Worm (Caenorhabditis elegans) whole organism, young adult: Measurements from ENCODE around the gene W09D6.4.

Source experiments
- B0035.1 ChIP-seq: sonication (generic microtip); optimal IDR thresholded peaks from 2 replicates; lab custom pipeline; 2016; ENCODE audit warnings: missing genetic modification characterization, mild to moderate bottlenecking, missing compliant biosample characterization, missing genotype, missing genetic modification reagents
- B0261.1 ChIP-seq: sonication (generic microtip); optimal IDR thresholded peaks from 2 replicates; lab custom pipeline; 2016; ENCODE audit warnings: mild to moderate bottlenecking, missing genetic modification characterization, moderate library complexity, missing compliant biosample characterization
- B0336.3 ChIP-seq: fragments of 200-800 bp; sonication (Bioruptor generic); IDR thresholded peaks from 2 replicates; pipeline ENCODE4 v1.3.6; 2022; ENCODE audit warnings: missing genetic modification characterization, missing compliant biosample characterization
- C06A6.2 ChIP-seq: fragments of 200-800 bp; sonication (Bioruptor generic); conservative IDR thresholded peaks from 2 replicates; pipeline ENCODE4 v1.3.6; 2022; ENCODE audit warnings: missing genetic modification characterization, missing compliant biosample characterization
- F10E7.11 ChIP-seq: sonication (generic microtip); optimal IDR thresholded peaks from 2 replicates; lab custom pipeline; 2017; ENCODE audit warnings: mild to moderate bottlenecking, missing genetic modification characterization, moderate library complexity, missing compliant biosample characterization
- F33H1.4 ChIP-seq: fragments of 200-800 bp; sonication (Bioruptor generic); IDR thresholded peaks from 2 replicates; pipeline ENCODE4 v1.3.6; 2022; ENCODE audit warnings: missing genetic modification reagents, missing genetic modification characterization, missing compliant biosample characterization
- F39B2.1 ChIP-seq: fragments of 200-800 bp; sonication (Bioruptor generic); IDR thresholded peaks from 2 replicates; pipeline ENCODE4 v1.3.6; 2022; ENCODE audit warnings: missing genetic modification reagents, missing genetic modification characterization, missing compliant biosample characterization
- F52B5.7 ChIP-seq: sonication (generic microtip); optimal IDR thresholded peaks from 2 replicates; lab custom pipeline; 2016; ENCODE audit warnings: mild to moderate bottlenecking, missing genetic modification characterization, missing compliant biosample characterization
- F55B11.4 ChIP-seq: sonication (generic microtip); optimal IDR thresholded peaks from 2 replicates; lab custom pipeline; 2016; ENCODE audit warnings: missing compliant biosample characterization, missing genetic modification characterization, borderline replicate concordance; ENCODE audit not compliant: insufficient read depth
- K11D2.4 ChIP-seq: fragments of 200-800 bp; sonication (Bioruptor generic); IDR thresholded peaks from 2 replicates; pipeline ENCODE4 v1.3.6; 2022; ENCODE audit warnings: missing genetic modification reagents, missing genetic modification characterization, missing compliant biosample characterization
- T26A5.8 ChIP-seq: sonication (generic microtip); optimal IDR thresholded peaks from 2 replicates; lab custom pipeline; 2016; ENCODE audit warnings: missing genetic modification characterization, missing compliant biosample characterization
- Y53G8AR.9 ChIP-seq: fragments of 200-800 bp; sonication (Bioruptor generic); conservative IDR thresholded peaks from 2 replicates; pipeline ENCODE4 v1.3.6; 2022; ENCODE audit warnings: missing genetic modification reagents, missing genetic modification characterization, missing compliant biosample characterization
- ZK185.1 ChIP-seq: sonication (generic microtip); optimal IDR thresholded peaks from 2 replicates; lab custom pipeline; 2016; ENCODE audit warnings: mild to moderate bottlenecking, missing genetic modification characterization, missing compliant biosample characterization; ENCODE audit not compliant: poor library complexity, severe bottlenecking
- aptf-2 ChIP-seq: fragments of 200-800 bp; sonication (Bioruptor generic); conservative IDR thresholded peaks from 2 replicates; pipeline ENCODE4 v1.3.6; 2022; ENCODE audit warnings: missing genetic modification reagents, missing genetic modification characterization, missing compliant biosample characterization
- atf-7 ChIP-seq: sonication (generic microtip); optimal IDR thresholded peaks from 2 replicates; lab custom pipeline; 2017; ENCODE audit warnings: mild to moderate bottlenecking, missing genetic modification characterization, missing compliant biosample characterization
- cebp-1 ChIP-seq, 2 experiments: fragments of 200-800 bp in 1 of 2; sonication (Bioruptor generic) in 1 of 2; sonication (generic microtip) in 1 of 2; IDR thresholded peaks in 1 of 2; optimal IDR thresholded peaks in 1 of 2; 2 replicates each; pipeline versions ENCODE4 v1.3.6 to Lab custom; 2017 to 2022; ENCODE audit warnings: missing compliant biosample characterization in 2 of 2, missing genetic modification characterization in 2 of 2, mild to moderate bottlenecking in 1 of 2, missing genetic modification reagents in 1 of 2, moderate library complexity in 1 of 2
- ceh-100 ChIP-seq: fragments of 200-800 bp; sonication (Bioruptor generic); IDR thresholded peaks from 2 replicates; pipeline ENCODE4 v1.3.6; 2022; ENCODE audit warnings: missing genetic modification reagents, missing genetic modification characterization, missing compliant biosample characterization
- ceh-79 ChIP-seq: sonication (generic microtip); optimal IDR thresholded peaks from 2 replicates; lab custom pipeline; 2017; ENCODE audit warnings: mild to moderate bottlenecking, missing genetic modification characterization, missing compliant biosample characterization
- die-1 ChIP-seq: sonication (generic microtip); optimal IDR thresholded peaks from 2 replicates; lab custom pipeline; 2016; ENCODE audit warnings: missing genotype, mild to moderate bottlenecking, missing genetic modification characterization, missing compliant biosample characterization
- dpff-1 ChIP-seq: sonication (generic microtip); optimal IDR thresholded peaks from 2 replicates; lab custom pipeline; 2017; ENCODE audit warnings: mild to moderate bottlenecking, missing genetic modification characterization, missing compliant biosample characterization
- dpl-1 ChIP-seq: fragments of 150-350 bp; optimal IDR thresholded peaks from 2 replicates; lab custom pipeline; 2014; ENCODE audit warnings: missing biosample characterization, missing genetic modification reagents, missing genetic modification characterization
- ekl-4 ChIP-seq: fragments of 200-800 bp; sonication (Bioruptor generic); IDR thresholded peaks from 2 replicates; pipeline ENCODE4 v1.3.6; 2022; ENCODE audit warnings: missing genetic modification reagents, missing genetic modification characterization, missing compliant biosample characterization
- fkh-3 ChIP-seq: sonication (generic microtip); optimal IDR thresholded peaks from 2 replicates; lab custom pipeline; 2016; ENCODE audit warnings: mild to moderate bottlenecking, missing genetic modification characterization, missing compliant biosample characterization
- hmg-20 ChIP-seq: fragments of 200-800 bp; sonication (Bioruptor generic); IDR thresholded peaks from 2 replicates; pipeline ENCODE4 v1.3.6; 2022; ENCODE audit warnings: missing genetic modification reagents, missing genetic modification characterization, missing compliant biosample characterization
- lin-26 ChIP-seq: fragments of 200-800 bp; sonication (Bioruptor generic); IDR thresholded peaks from 2 replicates; pipeline ENCODE4 v1.3.6; 2022; ENCODE audit warnings: missing genetic modification reagents, missing genetic modification characterization, missing compliant biosample characterization
- lin-35 ChIP-seq, 3 experiments: fragments of 150-350 bp in 2 of 3; sonication (generic microtip) in 1 of 3; optimal IDR thresholded peaks; 2 replicates each; lab custom pipeline; 2014 to 2018; ENCODE audit warnings: missing biosample characterization in 3 of 3, missing genetic modification characterization in 3 of 3, missing genetic modification reagents in 3 of 3
- lin-54 ChIP-seq: fragments of 200-800 bp; sonication (Bioruptor generic); optimal IDR thresholded peaks from 2 replicates; lab custom pipeline; 2018; ENCODE audit warnings: mild to moderate bottlenecking, missing genetic modification characterization, missing compliant biosample characterization
- lir-1 ChIP-seq: fragments of 200-800 bp; sonication (Bioruptor generic); conservative IDR thresholded peaks from 2 replicates; pipeline ENCODE4 v1.3.6; 2022; ENCODE audit warnings: missing genetic modification reagents, missing genetic modification characterization, missing compliant biosample characterization
- lsy-27 ChIP-seq: sonication (generic microtip); optimal IDR thresholded peaks from 2 replicates; lab custom pipeline; 2017; ENCODE audit warnings: missing genetic modification characterization, mild to moderate bottlenecking, missing compliant biosample characterization, antibody characterized with exemption, missing genotype, borderline replicate concordance; ENCODE audit not compliant: insufficient read depth
- madf-10 ChIP-seq: sonication (generic microtip); optimal IDR thresholded peaks from 2 replicates; lab custom pipeline; 2016; ENCODE audit warnings: mild to moderate bottlenecking, missing genetic modification characterization, missing compliant biosample characterization
- madf-8 ChIP-seq: fragments of 200-800 bp; sonication (Bioruptor generic); conservative IDR thresholded peaks from 2 replicates; pipeline ENCODE4 v1.3.6; 2022; ENCODE audit warnings: missing genetic modification reagents, missing genetic modification characterization, missing compliant biosample characterization
- mcd-1 ChIP-seq: fragments of 200-800 bp; sonication (Bioruptor generic); IDR thresholded peaks from 2 replicates; pipeline ENCODE4 v1.3.6; 2022; ENCODE audit warnings: missing genetic modification reagents, missing genetic modification characterization, missing compliant biosample characterization
- mes-4 ChIP-seq: sonication (generic microtip); optimal IDR thresholded peaks from 2 replicates; lab custom pipeline; 2016; ENCODE audit warnings: missing genotype, missing genetic modification characterization, missing compliant biosample characterization
- nfya-2 ChIP-seq: fragments of 200-800 bp; sonication (Bioruptor generic); IDR thresholded peaks from 2 replicates; pipeline ENCODE4 v1.3.6; 2022; ENCODE audit warnings: missing genetic modification reagents, missing genetic modification characterization, missing compliant biosample characterization
- nfyb-1 ChIP-seq: fragments of 200-800 bp; sonication (Bioruptor generic); IDR thresholded peaks from 2 replicates; pipeline ENCODE4 v1.3.6; 2022; ENCODE audit warnings: missing genetic modification reagents, missing genetic modification characterization, missing compliant biosample characterization
- nhr-80 ChIP-seq: sonication (generic microtip); optimal IDR thresholded peaks from 2 replicates; lab custom pipeline; 2016; ENCODE audit warnings: missing genetic modification characterization, missing compliant biosample characterization
- pbrm-1 ChIP-seq: fragments of 200-800 bp; sonication (Bioruptor generic); IDR thresholded peaks from 2 replicates; pipeline ENCODE4 v1.3.6; 2022; ENCODE audit warnings: missing genetic modification reagents, missing genetic modification characterization, missing compliant biosample characterization
- rcor-1 ChIP-seq: fragments of 200-800 bp; sonication (Bioruptor generic); IDR thresholded peaks from 2 replicates; pipeline ENCODE4 v1.3.6; 2022; ENCODE audit warnings: missing genetic modification reagents, missing genetic modification characterization, missing compliant biosample characterization
- snpc-1.1 ChIP-seq: sonication (generic microtip); optimal IDR thresholded peaks from 2 replicates; lab custom pipeline; 2017; ENCODE audit warnings: missing genetic modification characterization, mild to moderate bottlenecking, missing compliant biosample characterization, antibody characterized with exemption, moderate library complexity, missing genotype, missing genetic modification reagents; ENCODE audit not compliant: insufficient read depth
- snpc-1.3 ChIP-seq: sonication (generic microtip); optimal IDR thresholded peaks from 2 replicates; lab custom pipeline; 2017; ENCODE audit warnings: missing genetic modification characterization, mild to moderate bottlenecking, missing compliant biosample characterization, antibody characterized with exemption, moderate library complexity, missing genotype, missing genetic modification reagents; ENCODE audit not compliant: insufficient read depth
- somi-1 ChIP-seq: fragments of 200-800 bp; sonication (Bioruptor generic); optimal IDR thresholded peaks from 2 replicates; lab custom pipeline; 2018; ENCODE audit warnings: mild to moderate bottlenecking, missing genetic modification characterization, missing compliant biosample characterization
- tlf-1 ChIP-seq: fragments of 200-800 bp; sonication (Bioruptor generic); optimal IDR thresholded peaks from 2 replicates; lab custom pipeline; 2018; ENCODE audit warnings: mild to moderate bottlenecking, missing genetic modification characterization, missing compliant biosample characterization
- unc-62 ChIP-seq: fragments of 150-350 bp; optimal IDR thresholded peaks from 2 replicates; lab custom pipeline; 2014; ENCODE audit warnings: missing biosample characterization, missing genetic modification reagents, missing genetic modification characterization
- ztf-22 ChIP-seq: fragments of 200-800 bp; sonication (Bioruptor generic); optimal IDR thresholded peaks from 2 replicates; lab custom pipeline; 2018; ENCODE audit warnings: mild to moderate bottlenecking, missing genetic modification characterization, moderate library complexity, missing compliant biosample characterization
- ztf-25 ChIP-seq: fragments of 200-800 bp; sonication (Bioruptor generic); IDR thresholded peaks from 2 replicates; pipeline ENCODE4 v1.3.6; 2022; ENCODE audit warnings: missing genetic modification reagents, missing genetic modification characterization, missing compliant biosample characterization
- ztf-3 ChIP-seq: fragments of 200-800 bp; sonication (Bioruptor generic); optimal IDR thresholded peaks from 2 replicates; lab custom pipeline; 2018; ENCODE audit warnings: mild to moderate bottlenecking, missing genetic modification characterization, missing compliant biosample characterization

Gene W09D6.4

ce11 chrIII:11119176-11119853 is 39.8 kb downstream of the W09D6.4 start, which contains the start of the genes sup-35 and Y48A6C.4 (continued):
- TF ChIP-seq ceh-100 (GFP tag; lab: Robert Waterston, UW) (peak; percentile 97), C06A6.2 (GFP tag; lab: Robert Waterston, UW) (no peak), madf-10 (peak; percentile 65), nhr-80 (peak; percentile 2), dpff-1 (tag; lab: Kevin White, UChicago) (no peak), snpc-1.3 (peak; percentile 8), atf-7 (tag; lab: Kevin White, UChicago) (no peak), lsy-27 (tag; lab: Kevin White, UChicago) (no peak), rcor-1 (GFP tag; lab: Robert Waterston, UW) (peak; percentile 53; the same call in 1 of the 2 replicates), nfyb-1 (no peak), ZK185.1 (peak; percentile 46), mes-4 (tag; lab: Kevin White, UChicago) (no peak), ekl-4 (GFP tag; lab: Robert Waterston, UW) (no peak), mcd-1 (peak; percentile 92), K11D2.4 (GFP tag; lab: Robert Waterston, UW) (no peak), unc-62 (no peak), ceh-79 (tag; lab: Kevin White, UChicago) (no peak), die-1 (tag; lab: Kevin White, UChicago) (no peak), F10E7.11 (tag; lab: Kevin White, UChicago) (no peak), F55B11.4 (no peak), ztf-22 (GFP tag; lab: Kevin White, UChicago) (no peak), fkh-3 (no peak), dpl-1 (GFP tag; lab: Kevin White, UChicago) (peak; percentile 84), Y53G8AR.9 (GFP tag; lab: Robert Waterston, UW) (no peak), aptf-2 (GFP tag; lab: Robert Waterston, UW) (0 out of 2 replicates have a peak, but pooled peaks have one; percentile 12), cebp-1 (GFP tag; IDR thresholded peaks at IDR 0.05; lab: Robert Waterston, UW) (no peak), cebp-1 (tag; optimal IDR thresholded peaks at IDR 0.05; lab: Kevin White, UChicago) (peak; percentile 49), lin-35 (GFP tag; optimal IDR thresholded peaks at IDR 0.05; lab: Kevin White, UChicago) (peak in 2 of 3 experiments; percentile 25 to 76), F39B2.1 (GFP tag; lab: Robert Waterston, UW) (no peak), ztf-25 (no peak), somi-1 (GFP tag; lab: Kevin White, UChicago) (no peak), madf-8 (peak; percentile 72), snpc-1.1 (peak; percentile 84), B0336.3 (GFP tag; lab: Robert Waterston, UW) (0 out of 2 replicates have a peak, but pooled peaks have one; percentile 15), lir-1 (GFP tag; lab: Robert Waterston, UW) (no peak), nfya-2 (GFP tag; lab: Robert Waterston, UW) (no peak), F52B5.7 (tag; lab: Kevin White, UChicago) (no peak), F33H1.4 (GFP tag; lab: Robert Waterston, UW) (peak; percentile 45; the same call in 1 of the 2 replicates), lin-26 (GFP tag; lab: Robert Waterston, UW) (no peak), ztf-3 (GFP tag; lab: Kevin White, UChicago) (no peak), T26A5.8 (tag; lab: Kevin White, UChicago) (no peak), B0035.1 (tag; lab: Kevin White, UChicago) (no peak), hmg-20 (no peak), tlf-1 (GFP tag; lab: Kevin White, UChicago) (peak; percentile 60), B0261.1 (tag; lab: Kevin White, UChicago) (no peak), pbrm-1 (GFP tag; lab: Robert Waterston, UW) (no peak; the same call in 1 of the 2 replicates), lin-54 (GFP tag; lab: Kevin White, UChicago) (peak; percentile 90)
